Worm (Caenorhabditis elegans): ENCODE data around the gene K11E4.6.

Gene K11E4.6

DNA sequence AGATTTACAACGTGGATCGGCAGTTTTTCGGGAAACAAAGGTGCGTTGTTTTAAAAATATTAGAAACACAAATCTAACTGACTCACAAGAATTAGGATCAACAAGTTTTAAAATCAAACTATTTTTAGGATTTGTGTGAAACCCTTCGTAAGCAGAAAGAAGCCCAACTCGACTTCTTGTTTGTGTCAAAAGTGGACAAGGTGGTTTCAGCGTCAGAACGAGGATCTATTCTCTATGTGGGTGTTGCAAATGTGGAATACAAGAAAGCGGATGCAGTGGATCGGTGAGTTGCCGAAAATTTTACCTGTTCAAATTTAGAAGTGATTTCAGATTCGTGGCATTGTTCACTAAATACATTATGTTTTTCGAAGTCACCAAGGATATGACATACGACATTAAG lies 4.5 kb downstream of the K11E4.6 start:
- TF ChIP-seq sptf-1 (tag; optimal IDR thresholded peaks at IDR 0.05) (no peak), hlh-1 (tag; optimal IDR thresholded peaks at IDR 0.05) (no peak), ceh-83 (GFP tag; optimal IDR thresholded peaks at IDR 0.05) (no peak), nhr-2 (tag; optimal IDR thresholded peaks at IDR 0.05) (no peak), ztf-11 (tag; optimal IDR thresholded peaks at IDR 0.05) (no peak), snpc-4 (tag; optimal IDR thresholded peaks at IDR 0.05) (no peak), nhr-76 (tag; optimal IDR thresholded peaks at IDR 0.05) (no peak), mls-2 (tag; optimal IDR thresholded peaks at IDR 0.05) (no peak), elt-1 (tag; optimal IDR thresholded peaks at IDR 0.05; ENCODE audit: borderline replicate concordance, insufficient read depth) (no peak), ceh-39 (tag; optimal IDR thresholded peaks at IDR 0.05) (no peak), sem-2 (GFP tag; optimal IDR thresholded peaks at IDR 0.05) (no peak), nhr-28 (tag; optimal IDR thresholded peaks at IDR 0.05) (no peak), zip-8 (tag; optimal IDR thresholded peaks at IDR 0.05) (no peak), ces-1 (GFP tag; optimal IDR thresholded peaks at IDR 0.05) (no peak), bed-3 (GFP tag; optimal IDR thresholded peaks at IDR 0.05) (no peak), lsy-2 (tag; optimal IDR thresholded peaks at IDR 0.05) (no peak), M03D4.4 (tag; optimal IDR thresholded peaks at IDR 0.05) (no peak), mab-5 (tag; optimal IDR thresholded peaks at IDR 0.05) (no peak)

DNA sequence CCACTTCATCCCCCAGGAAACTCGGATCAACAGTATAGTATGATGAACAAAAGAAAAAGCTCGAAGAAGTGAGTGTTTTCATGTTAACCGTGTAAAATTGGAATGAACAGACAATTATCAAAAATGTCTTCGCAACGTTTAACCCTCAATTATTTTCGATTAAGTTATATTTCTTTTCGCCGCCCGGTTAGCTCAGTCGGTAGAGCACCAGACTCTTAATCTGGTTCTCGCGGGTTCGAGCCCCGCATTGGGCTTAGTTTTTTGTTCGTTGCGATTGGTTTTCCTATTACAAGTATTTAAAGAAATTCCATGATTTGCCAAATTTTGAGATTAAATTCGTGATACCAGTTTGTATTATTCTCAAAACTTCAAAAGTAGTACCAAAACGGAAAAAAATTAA lies 5.3 kb downstream of the K11E4.6 start:
- TF ChIP-seq sptf-1 (tag; optimal IDR thresholded peaks at IDR 0.05) = no peak

DNA sequence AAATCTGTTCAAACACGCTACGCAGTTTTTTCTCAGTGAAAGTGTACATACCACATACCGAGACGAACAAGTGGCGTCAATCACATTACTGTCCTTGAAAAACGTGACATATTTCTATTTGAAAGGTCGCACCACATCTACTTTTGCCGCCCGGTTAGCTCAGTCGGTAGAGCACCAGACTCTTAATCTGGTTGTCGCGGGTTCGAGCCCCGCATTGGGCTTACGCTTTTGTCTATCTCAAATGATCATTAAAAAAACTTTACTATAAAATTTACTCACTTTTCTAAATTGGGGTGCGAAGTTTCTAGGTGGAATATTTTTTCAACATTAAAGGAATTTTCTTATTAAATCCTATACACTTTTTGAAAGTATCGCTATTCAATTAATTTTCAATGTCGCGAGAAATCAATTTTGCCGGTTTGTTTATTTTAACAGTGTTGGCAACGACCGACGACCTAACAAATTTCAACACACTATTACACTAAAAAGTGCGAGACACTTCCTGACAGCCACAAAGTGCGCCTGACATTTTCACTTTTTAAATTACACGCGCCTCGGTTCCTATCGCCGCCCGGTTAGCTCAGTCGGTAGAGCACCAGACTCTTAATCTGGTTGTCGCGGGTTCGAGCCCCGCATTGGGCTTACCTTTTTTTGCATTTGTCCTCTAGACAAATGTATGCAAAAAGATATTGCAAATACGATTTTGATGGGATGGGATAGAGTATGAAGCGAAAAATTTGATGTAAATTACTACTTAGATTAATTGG lies 5.9 kb downstream of the K11E4.6 start:
- TF ChIP-seq sptf-1 (tag; optimal IDR thresholded peaks at IDR 0.05) (peak; percentile 29), lin-32 (GFP tag; optimal IDR thresholded peaks at IDR 0.05) (peak; percentile 17), ces-1 (GFP tag; optimal IDR thresholded peaks at IDR 0.05) (no peak), drap-1 (GFP tag; optimal IDR thresholded peaks at IDR 0.05) (peak; percentile 20), unc-120 (tag; optimal IDR thresholded peaks at IDR 0.05; ENCODE audit: poor library complexity, severe bottlenecking) (peak; percentile 85), mls-2 (tag; optimal IDR thresholded peaks at IDR 0.05) (peak; percentile 29)

DNA sequence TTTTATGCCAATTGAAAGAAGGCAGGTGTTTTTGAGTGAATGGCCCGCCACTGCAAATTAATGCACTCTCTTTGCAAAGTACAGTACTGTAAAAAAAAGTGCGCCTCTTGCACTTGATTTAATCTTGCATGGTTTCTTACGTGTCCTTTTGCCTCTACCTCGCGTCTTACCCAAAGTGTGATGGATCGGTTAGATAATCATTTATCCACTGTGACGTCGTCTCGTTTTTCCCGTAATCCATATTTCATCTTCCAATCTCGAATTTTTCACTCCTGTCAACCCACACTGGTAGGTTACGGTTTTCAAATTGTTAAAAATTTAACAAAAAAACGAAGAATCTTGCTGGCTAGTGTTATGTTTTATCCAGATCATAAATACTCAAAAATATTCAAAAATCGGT lies 12.2 kb downstream of the K11E4.6 start:
- TF ChIP-seq mab-5 (tag; optimal IDR thresholded peaks at IDR 0.05) = no peak
- TF ChIP-seq mep-1 (tag; optimal IDR thresholded peaks at IDR 0.05) = no peak
- peak; percentile 76 for TF ChIP-seq elt-1 (tag; optimal IDR thresholded peaks at IDR 0.05; ENCODE audit: borderline replicate concordance, insufficient read depth)
- no peak for TF ChIP-seq ceh-43 (GFP tag; optimal IDR thresholded peaks at IDR 0.05)
- TF ChIP-seq nhr-28 (tag; optimal IDR thresholded peaks at IDR 0.05) = no peak
- no peak for TF ChIP-seq ces-1 (GFP tag; optimal IDR thresholded peaks at IDR 0.05)

DNA sequence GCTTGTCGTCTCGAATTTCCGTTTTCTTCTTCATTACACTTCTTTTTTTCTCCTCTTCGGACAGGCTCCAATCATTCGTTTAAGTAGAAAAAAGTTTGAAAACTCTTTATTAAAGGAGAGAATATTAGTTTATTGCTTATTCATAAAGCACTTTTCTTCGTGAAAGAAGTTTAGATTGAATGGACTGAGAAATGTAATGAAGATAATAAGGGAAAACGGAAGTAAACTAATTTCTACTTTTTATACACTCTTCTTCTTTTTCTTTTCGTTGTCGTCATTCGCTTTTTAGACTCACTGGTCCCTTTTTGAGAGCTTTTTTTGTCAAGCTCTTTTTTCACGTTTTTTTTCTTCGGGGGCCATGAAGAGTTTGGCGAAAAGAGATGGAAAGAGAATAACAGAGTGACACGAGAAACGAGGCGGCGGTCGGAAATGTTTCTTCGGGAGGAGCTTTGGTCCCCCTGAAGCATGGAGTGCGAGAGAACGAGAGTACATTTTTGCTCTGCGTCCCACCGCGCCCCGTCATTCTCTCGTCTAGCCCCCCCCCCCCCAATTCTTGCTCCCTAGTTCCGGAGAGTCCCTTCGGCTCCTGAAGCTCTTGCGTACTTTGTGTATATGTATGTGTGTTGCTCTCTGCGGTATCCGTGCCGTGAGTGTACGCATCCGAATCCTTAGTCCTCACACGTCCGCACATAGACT lies 14.8 kb downstream of the K11E4.6 start:
- TF ChIP-seq ces-1 (GFP tag; optimal IDR thresholded peaks at IDR 0.05) (peak; percentile 84), sptf-1 (tag; optimal IDR thresholded peaks at IDR 0.05) (peak; percentile 64), flh-1 (GFP tag; optimal IDR thresholded peaks at IDR 0.05) (no peak), drap-1 (GFP tag; optimal IDR thresholded peaks at IDR 0.05) (peak; percentile 29)

DNA sequence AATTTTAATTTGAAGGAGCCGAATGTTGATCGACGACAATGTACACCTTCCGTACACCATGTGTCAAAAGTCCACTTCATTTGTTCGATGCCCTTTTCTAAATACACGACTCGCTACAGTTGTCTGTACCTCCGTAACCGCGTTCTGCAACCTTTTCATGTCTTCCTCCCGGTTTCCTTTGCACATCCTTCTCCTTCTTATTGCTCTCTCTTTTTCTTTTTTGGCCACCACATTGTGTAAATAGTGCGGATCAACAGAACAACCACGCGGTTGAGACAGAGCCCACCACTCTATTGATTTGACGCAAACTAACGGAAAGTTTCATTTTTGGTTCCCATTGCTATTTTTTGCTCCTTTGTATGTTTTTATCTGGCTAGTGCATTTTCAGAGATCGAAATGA lies 18.9 kb downstream of the K11E4.6 start:
- TF ChIP-seq elt-3 (tag; optimal IDR thresholded peaks at IDR 0.05) (no peak), snpc-4 (tag; optimal IDR thresholded peaks at IDR 0.05) (no peak), mep-1 (tag; optimal IDR thresholded peaks at IDR 0.05) (peak; percentile 1), pha-4 (tag; optimal IDR thresholded peaks at IDR 0.05) (peak; percentile 54)
